Worm (Caenorhabditis elegans) whole organism, young adult: ENCODE measurements around the gene mab-21.

Source experiments
- B0019.2 ChIP-seq: fragments of 200-800 bp; sonication (Bioruptor generic); conservative IDR thresholded peaks from 2 replicates; pipeline ENCODE4 v1.3.6; 2022; ENCODE audit warnings: missing genetic modification reagents, missing genetic modification characterization, missing compliant biosample characterization
- B0261.1 ChIP-seq: sonication (generic microtip); optimal IDR thresholded peaks from 2 replicates; lab custom pipeline; 2016; ENCODE audit warnings: mild to moderate bottlenecking, missing genetic modification characterization, moderate library complexity, missing compliant biosample characterization
- C06A6.2 ChIP-seq: fragments of 200-800 bp; sonication (Bioruptor generic); conservative IDR thresholded peaks from 2 replicates; pipeline ENCODE4 v1.3.6; 2022; ENCODE audit warnings: missing genetic modification characterization, missing compliant biosample characterization
- C17E4.6 ChIP-seq: fragments of 200-800 bp; sonication (Bioruptor generic); IDR thresholded peaks from 2 replicates; pipeline ENCODE4 v1.3.6; 2022; ENCODE audit warnings: missing genetic modification reagents, missing genetic modification characterization, missing compliant biosample characterization
- D2030.7 ChIP-seq: fragments of 200-800 bp; sonication (Bioruptor generic); IDR thresholded peaks from 2 replicates; pipeline ENCODE4 v1.3.6; 2022; ENCODE audit warnings: missing genetic modification reagents, missing genetic modification characterization, missing compliant biosample characterization
- F22D6.2 ChIP-seq: sonication (generic microtip); optimal IDR thresholded peaks from 2 replicates; lab custom pipeline; 2016; ENCODE audit warnings: mild to moderate bottlenecking, missing genetic modification characterization, missing compliant biosample characterization
- F33H1.4 ChIP-seq: fragments of 200-800 bp; sonication (Bioruptor generic); IDR thresholded peaks from 2 replicates; pipeline ENCODE4 v1.3.6; 2022; ENCODE audit warnings: missing genetic modification reagents, missing genetic modification characterization, missing compliant biosample characterization
- F49E8.2 ChIP-seq: sonication (generic microtip); optimal IDR thresholded peaks from 3 replicates; lab custom pipeline; 2017; ENCODE audit warnings: missing genetic modification characterization, mild to moderate bottlenecking, missing compliant biosample characterization, antibody characterized with exemption, moderate library complexity; ENCODE audit not compliant: insufficient read depth
- F57C9.4 ChIP-seq: sonication (generic microtip); optimal IDR thresholded peaks from 2 replicates; lab custom pipeline; 2017; ENCODE audit warnings: mild to moderate bottlenecking, missing genetic modification characterization, missing compliant biosample characterization
- ZK185.1 ChIP-seq: sonication (generic microtip); optimal IDR thresholded peaks from 2 replicates; lab custom pipeline; 2016; ENCODE audit warnings: mild to moderate bottlenecking, missing genetic modification characterization, missing compliant biosample characterization; ENCODE audit not compliant: poor library complexity, severe bottlenecking
- athp-1 ChIP-seq: sonication (generic microtip); optimal IDR thresholded peaks from 2 replicates; lab custom pipeline; 2017; ENCODE audit warnings: mild to moderate bottlenecking, missing genetic modification characterization, missing compliant biosample characterization
- attf-3 ChIP-seq: fragments of 200-800 bp; sonication (Bioruptor generic); conservative IDR thresholded peaks from 2 replicates; pipeline ENCODE4 v1.3.6; 2022; ENCODE audit warnings: missing genetic modification reagents, missing genetic modification characterization, missing compliant biosample characterization
- attf-5 ChIP-seq: fragments of 200-800 bp; sonication (Bioruptor generic); optimal IDR thresholded peaks from 2 replicates; lab custom pipeline; 2018; ENCODE audit warnings: mild to moderate bottlenecking, missing genetic modification characterization, missing compliant biosample characterization
- attf-6 ChIP-seq: fragments of 200-800 bp; sonication (Bioruptor generic); IDR thresholded peaks from 2 replicates; pipeline ENCODE4 v1.3.6; 2022; ENCODE audit warnings: missing genetic modification reagents, missing genetic modification characterization, missing compliant biosample characterization
- bed-1 ChIP-seq: fragments of 200-800 bp; sonication (Bioruptor generic); IDR thresholded peaks from 2 replicates; pipeline ENCODE4 v1.3.6; 2022; ENCODE audit warnings: missing genetic modification reagents, missing genetic modification characterization, missing compliant biosample characterization
- ceh-27 ChIP-seq: fragments of 200-800 bp; sonication (Bioruptor generic); optimal IDR thresholded peaks from 2 replicates; lab custom pipeline; 2018; ENCODE audit warnings: mild to moderate bottlenecking, missing genetic modification characterization, moderate library complexity, missing compliant biosample characterization
- ceh-40 ChIP-seq: fragments of 200-800 bp; sonication (Bioruptor generic); IDR thresholded peaks from 2 replicates; pipeline ENCODE4 v1.3.6; 2022; ENCODE audit warnings: missing genetic modification characterization, missing compliant biosample characterization
- dpff-1 ChIP-seq: sonication (generic microtip); optimal IDR thresholded peaks from 2 replicates; lab custom pipeline; 2017; ENCODE audit warnings: mild to moderate bottlenecking, missing genetic modification characterization, missing compliant biosample characterization
- efl-1 ChIP-seq: fragments of 150-350 bp; optimal IDR thresholded peaks from 2 replicates; lab custom pipeline; 2014; ENCODE audit warnings: missing biosample characterization, missing genetic modification reagents, missing genetic modification characterization
- hlh-12 ChIP-seq: sonication (generic microtip); optimal IDR thresholded peaks from 2 replicates; lab custom pipeline; 2016; ENCODE audit warnings: missing genetic modification characterization, missing compliant biosample characterization
- lag-1 ChIP-seq: fragments of 200-800 bp; sonication (Bioruptor generic); IDR thresholded peaks from 2 replicates; pipeline ENCODE4 v1.3.6; 2022; ENCODE audit warnings: missing genetic modification reagents, missing genetic modification characterization, missing compliant biosample characterization
- let-526 ChIP-seq: fragments of 200-800 bp; sonication (Bioruptor generic); IDR thresholded peaks from 2 replicates; pipeline ENCODE4 v1.3.6; 2022; ENCODE audit warnings: missing genetic modification reagents, missing genetic modification characterization, missing compliant biosample characterization
- lin-26 ChIP-seq: fragments of 200-800 bp; sonication (Bioruptor generic); IDR thresholded peaks from 2 replicates; pipeline ENCODE4 v1.3.6; 2022; ENCODE audit warnings: missing genetic modification reagents, missing genetic modification characterization, missing compliant biosample characterization
- lin-54 ChIP-seq: fragments of 200-800 bp; sonication (Bioruptor generic); optimal IDR thresholded peaks from 2 replicates; lab custom pipeline; 2018; ENCODE audit warnings: mild to moderate bottlenecking, missing genetic modification characterization, missing compliant biosample characterization
- lsl-1 ChIP-seq: fragments of 200-800 bp; sonication (Bioruptor generic); optimal IDR thresholded peaks from 2 replicates; lab custom pipeline; 2018; ENCODE audit warnings: mild to moderate bottlenecking, missing genetic modification characterization, moderate library complexity, missing compliant biosample characterization
- lsy-27 ChIP-seq: sonication (generic microtip); optimal IDR thresholded peaks from 2 replicates; lab custom pipeline; 2017; ENCODE audit warnings: missing genetic modification characterization, mild to moderate bottlenecking, missing compliant biosample characterization, antibody characterized with exemption, missing genotype, borderline replicate concordance; ENCODE audit not compliant: insufficient read depth
- madf-10 ChIP-seq: sonication (generic microtip); optimal IDR thresholded peaks from 2 replicates; lab custom pipeline; 2016; ENCODE audit warnings: mild to moderate bottlenecking, missing genetic modification characterization, missing compliant biosample characterization
- madf-6 ChIP-seq: fragments of 200-800 bp; sonication (Bioruptor generic); IDR thresholded peaks from 2 replicates; pipeline ENCODE4 v1.3.6; 2022; ENCODE audit warnings: missing genetic modification reagents, missing genetic modification characterization, missing compliant biosample characterization
- madf-8 ChIP-seq: fragments of 200-800 bp; sonication (Bioruptor generic); conservative IDR thresholded peaks from 2 replicates; pipeline ENCODE4 v1.3.6; 2022; ENCODE audit warnings: missing genetic modification reagents, missing genetic modification characterization, missing compliant biosample characterization
- mcd-1 ChIP-seq: fragments of 200-800 bp; sonication (Bioruptor generic); IDR thresholded peaks from 2 replicates; pipeline ENCODE4 v1.3.6; 2022; ENCODE audit warnings: missing genetic modification reagents, missing genetic modification characterization, missing compliant biosample characterization
- mel-28 ChIP-seq: sonication (generic microtip); optimal IDR thresholded peaks from 2 replicates; lab custom pipeline; 2016; ENCODE audit warnings: borderline replicate concordance, mild to moderate bottlenecking, missing genetic modification characterization, missing compliant biosample characterization
- nfya-1 ChIP-seq: sonication (generic microtip); optimal IDR thresholded peaks from 2 replicates; lab custom pipeline; 2017; ENCODE audit warnings: antibody characterized with exemption, missing compliant biosample characterization, missing genetic modification characterization, borderline replicate concordance; ENCODE audit not compliant: insufficient read depth
- nfyb-1 ChIP-seq: fragments of 200-800 bp; sonication (Bioruptor generic); IDR thresholded peaks from 2 replicates; pipeline ENCODE4 v1.3.6; 2022; ENCODE audit warnings: missing genetic modification reagents, missing genetic modification characterization, missing compliant biosample characterization
- nhr-120 ChIP-seq: fragments of 200-800 bp; sonication (Bioruptor generic); IDR thresholded peaks from 2 replicates; pipeline ENCODE4 v1.3.6; 2022; ENCODE audit warnings: missing genetic modification characterization, missing compliant biosample characterization
- nhr-179 ChIP-seq: sonication (generic microtip); optimal IDR thresholded peaks from 2 replicates; lab custom pipeline; 2016; ENCODE audit warnings: mild to moderate bottlenecking, missing genetic modification characterization, missing compliant biosample characterization
- nhr-27 ChIP-seq: fragments of 200-800 bp; sonication (Bioruptor generic); optimal IDR thresholded peaks from 2 replicates; lab custom pipeline; 2018; ENCODE audit warnings: mild to moderate bottlenecking, missing genetic modification characterization, moderate library complexity, missing compliant biosample characterization
- pha-4 ChIP-seq: fragments of 150-350 bp; sonication (generic microtip); optimal IDR thresholded peaks from 2 replicates; lab custom pipeline; 2014; ENCODE audit warnings: missing biosample characterization, missing genetic modification reagents, missing genetic modification characterization
- repo-1 ChIP-seq: sonication (generic microtip); optimal IDR thresholded peaks from 2 replicates; lab custom pipeline; 2017; ENCODE audit warnings: mild to moderate bottlenecking, missing genetic modification characterization, missing compliant biosample characterization
- sptf-2 ChIP-seq: fragments of 200-800 bp; sonication (Bioruptor generic); optimal IDR thresholded peaks from 2 replicates; lab custom pipeline; 2018; ENCODE audit warnings: mild to moderate bottlenecking, missing genetic modification characterization, missing compliant biosample characterization
- tbx-9 ChIP-seq: sonication (generic microtip); optimal IDR thresholded peaks from 2 replicates; lab custom pipeline; 2016; ENCODE audit warnings: borderline replicate concordance, missing genetic modification characterization, inconsistent platforms, missing compliant biosample characterization
- tlf-1 ChIP-seq: fragments of 200-800 bp; sonication (Bioruptor generic); optimal IDR thresholded peaks from 2 replicates; lab custom pipeline; 2018; ENCODE audit warnings: mild to moderate bottlenecking, missing genetic modification characterization, missing compliant biosample characterization
- zfh-2 ChIP-seq: fragments of 200-800 bp; sonication (Bioruptor generic); conservative IDR thresholded peaks from 2 replicates; pipeline ENCODE4 v1.3.6; 2022; ENCODE audit warnings: missing genetic modification reagents, missing genetic modification characterization, missing compliant biosample characterization
- zim-3 ChIP-seq: sonication (generic microtip); optimal IDR thresholded peaks from 2 replicates; lab custom pipeline; 2017; ENCODE audit warnings: mild to moderate bottlenecking, missing genetic modification characterization, moderate library complexity, missing compliant biosample characterization
- ztf-18 ChIP-seq: sonication (generic microtip); optimal IDR thresholded peaks from 2 replicates; lab custom pipeline; 2016; ENCODE audit warnings: missing genotype, mild to moderate bottlenecking, missing genetic modification characterization, missing compliant biosample characterization
- ztf-25 ChIP-seq: fragments of 200-800 bp; sonication (Bioruptor generic); IDR thresholded peaks from 2 replicates; pipeline ENCODE4 v1.3.6; 2022; ENCODE audit warnings: missing genetic modification reagents, missing genetic modification characterization, missing compliant biosample characterization
- ztf-26 ChIP-seq: sonication (generic microtip); optimal IDR thresholded peaks from 2 replicates; lab custom pipeline; 2017; ENCODE audit warnings: missing genetic modification characterization, missing compliant biosample characterization

mab-21 gene

DNA sequence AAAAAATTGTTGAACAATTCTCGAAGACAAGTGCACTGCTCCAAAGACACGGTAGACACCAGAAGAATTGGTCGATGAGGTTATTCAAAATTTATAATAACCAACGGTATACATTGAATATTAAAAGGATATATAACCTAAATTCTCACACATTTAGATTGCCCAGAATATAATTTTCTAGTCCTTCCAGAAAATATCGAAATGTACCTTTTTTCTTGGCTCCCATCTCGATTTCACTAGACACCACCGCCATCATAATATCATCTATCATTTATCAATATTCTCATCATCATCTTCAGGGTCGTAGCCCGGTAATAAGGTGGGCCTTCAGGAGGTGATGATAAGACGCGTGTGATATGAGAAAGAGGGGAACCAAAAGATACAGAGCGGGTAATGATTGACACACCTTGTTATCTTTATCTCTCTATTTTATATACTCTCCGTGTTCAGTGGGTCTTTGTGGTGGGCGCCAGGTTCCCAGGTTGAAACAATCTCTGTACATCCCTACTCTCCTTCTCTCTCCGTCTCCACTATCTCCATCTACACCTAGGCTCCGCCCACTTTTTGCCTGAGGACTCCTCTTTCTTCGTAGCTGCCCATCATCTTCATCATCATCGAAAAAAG is at the start of gene mab-21:
TSS of gene mab-21 (plus strand) at position 615 of the 624 bp plus-strand sequence.
- TF ChIP-seq lin-26 (GFP tag; lab: Robert Waterston, UW) = no peak
- TF ChIP-seq ztf-25 = no peak
- 0 out of 2 replicates have a peak, but pooled peaks have one; percentile 15 for TF ChIP-seq nfyb-1 (GFP tag; lab: Robert Waterston, UW)
- no peak for TF ChIP-seq C17E4.6 (GFP tag; lab: Robert Waterston, UW)
- no peak for TF ChIP-seq C06A6.2
- no peak for TF ChIP-seq ztf-26
- TF ChIP-seq zfh-2 = no peak
- TF ChIP-seq lsy-27 (tag; lab: Kevin White, UChicago) = no peak
- TF ChIP-seq lag-1 (GFP tag; lab: Robert Waterston, UW) = no peak
- TF ChIP-seq, all 124 proteins: peak for 1

DNA sequence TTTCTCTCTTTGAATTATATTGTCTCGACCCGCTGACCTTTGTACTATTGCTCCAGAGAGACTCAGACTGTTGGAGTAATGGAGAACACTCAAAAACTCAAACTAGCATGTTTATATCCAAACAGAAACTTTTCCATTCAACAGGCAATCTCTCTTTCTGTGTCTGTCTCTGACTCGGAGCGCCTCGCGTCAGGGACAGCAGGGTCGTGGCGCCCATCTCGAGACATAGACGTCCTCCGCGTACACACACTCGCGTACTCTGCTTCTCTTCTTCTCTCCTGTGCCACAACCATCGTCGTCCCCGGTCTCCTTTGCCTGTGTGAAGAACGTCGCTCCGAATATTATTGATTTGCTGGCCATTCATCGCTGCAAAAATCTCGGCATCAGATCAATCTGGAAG is 48.6 kb upstream of the mab-21 start:
- no peak for TF ChIP-seq nfya-1 (tag; lab: Kevin White, UChicago)
- no peak for TF ChIP-seq let-526 (GFP tag; lab: Robert Waterston, UW)
- no peak for TF ChIP-seq C06A6.2
- TF ChIP-seq D2030.7 (GFP tag; lab: Robert Waterston, UW) = no peak
- TF ChIP-seq nhr-27 = no peak
- no peak for TF ChIP-seq mel-28 (tag; lab: Kevin White, UChicago)
- TF ChIP-seq lin-54 (GFP tag; lab: Kevin White, UChicago) = peak; percentile 40
- no peak for TF ChIP-seq lag-1 (GFP tag; lab: Robert Waterston, UW)
- no peak for TF ChIP-seq pha-4
- peak; percentile 43 for TF ChIP-seq madf-10 (tag; lab: Kevin White, UChicago)
- TF ChIP-seq B0019.2 = no peak
- no peak for TF ChIP-seq F22D6.2 (tag; lab: Kevin White, UChicago)
- peak; percentile 47 for TF ChIP-seq ztf-18
- TF ChIP-seq nhr-179 (tag; lab: Kevin White, UChicago) = no peak
- no peak for TF ChIP-seq attf-6 (GFP tag; lab: Robert Waterston, UW)
- no peak for TF ChIP-seq ceh-40 (GFP tag; lab: Robert Waterston, UW)
- no peak for TF ChIP-seq lsl-1 (GFP tag; lab: Kevin White, UChicago)
- TF ChIP-seq ceh-27 (GFP tag; lab: Kevin White, UChicago) = peak; percentile 88
- TF ChIP-seq athp-1 (tag; lab: Kevin White, UChicago) = no peak
- TF ChIP-seq repo-1 = no peak
- no peak for TF ChIP-seq F49E8.2 (tag; lab: Kevin White, UChicago)
- TF ChIP-seq madf-6 (GFP tag; lab: Robert Waterston, UW) = no peak
- no peak for TF ChIP-seq madf-8 (GFP tag; lab: Robert Waterston, UW)
- no peak for TF ChIP-seq nhr-120 (GFP tag; lab: Robert Waterston, UW)
- TF ChIP-seq B0261.1 (tag; lab: Kevin White, UChicago) = no peak
- no peak for TF ChIP-seq efl-1 (GFP tag; lab: Kevin White, UChicago)
- TF ChIP-seq nfyb-1 (GFP tag; lab: Robert Waterston, UW) = peak; percentile 72
- TF ChIP-seq dpff-1 = no peak
- TF ChIP-seq ztf-25 = no peak
- no peak for TF ChIP-seq tlf-1 (GFP tag; lab: Kevin White, UChicago)
- TF ChIP-seq attf-5 (GFP tag; lab: Kevin White, UChicago) = peak; percentile 90
- TF ChIP-seq hlh-12 (tag; lab: Kevin White, UChicago) = no peak
- TF ChIP-seq F33H1.4 (GFP tag; lab: Robert Waterston, UW) = no peak
- no peak for TF ChIP-seq zim-3
- no peak for TF ChIP-seq bed-1 (GFP tag; lab: Robert Waterston, UW)
- peak; percentile 65 for TF ChIP-seq mcd-1 (GFP tag; lab: Robert Waterston, UW)
- 0 out of 2 replicates have a peak, but pooled peaks have one; percentile 9 for TF ChIP-seq attf-3 (GFP tag; lab: Robert Waterston, UW)
- no peak for TF ChIP-seq sptf-2
- TF ChIP-seq ZK185.1 = peak; percentile 40
- TF ChIP-seq tbx-9 (tag; lab: Kevin White, UChicago) = no peak
- no peak for TF ChIP-seq F57C9.4 (tag; lab: Kevin White, UChicago)
